Worm (Caenorhabditis elegans) whole organism, L4 larva: Measurements from ENCODE around the gene csn-5.

Experiments used
- D1046.2 ChIP-seq: fragments of 200-800 bp; sonication (Bioruptor generic); IDR thresholded peaks from 2 replicates; pipeline ENCODE4 v1.3.6; 2022; ENCODE audit warnings: missing genetic modification characterization, missing compliant biosample characterization
- F44E2.7 ChIP-seq: fragments of 200-800 bp; sonication (Bioruptor generic); IDR thresholded peaks from 2 replicates; pipeline ENCODE4 v2.1.2; 2022; ENCODE audit warnings: missing genetic modification characterization, missing compliant biosample characterization
- T26A8.4 ChIP-seq: fragments of 200-800 bp; sonication (Bioruptor generic); IDR thresholded peaks from 2 replicates; pipeline ENCODE4 v1.3.6; 2022; ENCODE audit warnings: missing genetic modification characterization, missing compliant biosample characterization
- Y105C5A.15 ChIP-seq: fragments of 200-800 bp; sonication (Bioruptor generic); IDR thresholded peaks from 2 replicates; pipeline ENCODE4 v1.3.6; 2022; ENCODE audit warnings: missing genetic modification characterization, missing compliant biosample characterization
- Y5F2A.4 ChIP-seq: fragments of 200-800 bp; sonication (Bioruptor generic); optimal IDR thresholded peaks from 2 replicates; lab custom pipeline; 2018; ENCODE audit warnings: mild to moderate bottlenecking, missing genetic modification characterization, missing compliant biosample characterization
- Y75B8A.6 ChIP-seq: fragments of 200-800 bp; sonication (Bioruptor generic); IDR thresholded peaks from 2 replicates; pipeline ENCODE4 v1.3.6; 2022; ENCODE audit warnings: missing genetic modification reagents, missing genetic modification characterization, missing compliant biosample characterization
- ZK337.2 ChIP-seq: fragments of 200-800 bp; sonication (Bioruptor generic); IDR thresholded peaks from 2 replicates; pipeline ENCODE4 v1.3.6; 2022; ENCODE audit warnings: missing genetic modification reagents, missing genetic modification characterization, missing compliant biosample characterization
- ama-1 ChIP-seq: fragments of 150-350 bp; optimal IDR thresholded peaks from 2 replicates; lab custom pipeline; 2014; ENCODE audit warnings: inconsistent platforms, mixed read lengths
- ceh-20 ChIP-seq: fragments of 200-800 bp; sonication (Bioruptor generic); IDR thresholded peaks from 2 replicates; pipeline ENCODE4 v1.3.6; 2022; ENCODE audit warnings: missing genetic modification reagents, missing genetic modification characterization, missing compliant biosample characterization
- ces-1 ChIP-seq: fragments of 150-350 bp; sonication (generic microtip); optimal IDR thresholded peaks from 4 replicates; lab custom pipeline; 2014; ENCODE audit warnings: missing biosample characterization, missing genetic modification reagents, missing genetic modification characterization
- daf-12 ChIP-seq: fragments of 150-350 bp; optimal IDR thresholded peaks from 2 replicates; lab custom pipeline; 2014; ENCODE audit warnings: missing biosample characterization, missing genetic modification reagents, missing genetic modification characterization
- daf-19 ChIP-seq: fragments of 200-800 bp; sonication (Bioruptor generic); conservative IDR thresholded peaks from 2 replicates; pipeline ENCODE4 v1.3.6; 2022; ENCODE audit warnings: missing genetic modification characterization, missing compliant biosample characterization
- dmd-6 ChIP-seq: fragments of 200-800 bp; sonication (Bioruptor generic); IDR thresholded peaks from 2 replicates; pipeline ENCODE4 v1.3.6; 2022; ENCODE audit warnings: missing genetic modification reagents, missing genetic modification characterization, missing compliant biosample characterization
- dmd-8 ChIP-seq: fragments of 200-800 bp; sonication (Bioruptor generic); IDR thresholded peaks from 2 replicates; pipeline ENCODE4 v1.3.6; 2022; ENCODE audit warnings: missing genetic modification characterization, missing compliant biosample characterization
- dpl-1 ChIP-seq: fragments of 150-350 bp; optimal IDR thresholded peaks from 2 replicates; lab custom pipeline; 2014; ENCODE audit warnings: missing biosample characterization, missing genetic modification reagents, missing genetic modification characterization
- duxl-1 ChIP-seq: sonication (generic microtip); optimal IDR thresholded peaks from 2 replicates; lab custom pipeline; 2016; ENCODE audit warnings: mild to moderate bottlenecking, missing genetic modification characterization, moderate library complexity, missing compliant biosample characterization; ENCODE audit not compliant: poor library complexity
- egl-27 ChIP-seq: sonication (generic microtip); optimal IDR thresholded peaks from 3 replicates; lab custom pipeline; 2017; ENCODE audit warnings: missing biosample characterization, missing genetic modification reagents, missing genetic modification characterization
- egl-43 ChIP-seq: fragments of 200-800 bp; sonication (Bioruptor generic); IDR thresholded peaks from 2 replicates; pipeline ENCODE4 v1.3.6; 2022; ENCODE audit warnings: missing genetic modification reagents, missing genetic modification characterization, missing compliant biosample characterization
- fos-1 ChIP-seq: fragments of 150-350 bp; optimal IDR thresholded peaks from 2 replicates; lab custom pipeline; 2014; ENCODE audit warnings: missing biosample characterization, missing genetic modification characterization
- hmg-1.1 ChIP-seq: fragments of 200-800 bp; sonication (Bioruptor generic); IDR thresholded peaks from 2 replicates; pipeline ENCODE4 v1.3.6; 2022; ENCODE audit warnings: missing genetic modification reagents, missing genetic modification characterization, missing compliant biosample characterization
- lin-1 ChIP-seq: fragments of 200-800 bp; sonication (Bioruptor generic); IDR thresholded peaks from 2 replicates; pipeline ENCODE4 v1.3.6; 2022; ENCODE audit warnings: missing genetic modification reagents, missing genetic modification characterization, missing compliant biosample characterization
- lin-15B ChIP-seq: fragments of 150-350 bp; sonication (generic microtip); optimal IDR thresholded peaks from 3 replicates; lab custom pipeline; 2014; ENCODE audit warnings: missing biosample characterization, missing genetic modification characterization
- lin-29 ChIP-seq: fragments of 200-800 bp; sonication (Bioruptor generic); IDR thresholded peaks from 2 replicates; pipeline ENCODE4 v1.3.6; 2022; ENCODE audit warnings: missing genetic modification reagents, missing genetic modification characterization, missing compliant biosample characterization
- lin-38 ChIP-seq: fragments of 200-800 bp; sonication (Bioruptor generic); IDR thresholded peaks from 2 replicates; pipeline ENCODE4 v1.3.6; 2022; ENCODE audit warnings: missing genetic modification reagents, missing genetic modification characterization, missing compliant biosample characterization
- lin-39 ChIP-seq: fragments of 150-350 bp; optimal IDR thresholded peaks from 2 replicates; lab custom pipeline; 2014; ENCODE audit warnings: missing biosample characterization, missing genetic modification reagents, missing genetic modification characterization
- lsy-2 ChIP-seq, 2 experiments: fragments of 150-350 bp in 1 of 2; sonication (generic microtip) in 1 of 2; optimal IDR thresholded peaks; 2 replicates each; lab custom pipeline; 2014 to 2017; ENCODE audit warnings: missing biosample characterization in 2 of 2, missing genetic modification characterization in 2 of 2
- madf-5 ChIP-seq, 2 experiments: fragments of 200-800 bp; sonication (Bioruptor generic); IDR thresholded peaks; 2 replicates each; pipeline ENCODE4 v1.3.6; 2022; ENCODE audit warnings: missing compliant biosample characterization in 2 of 2, missing genetic modification characterization in 2 of 2
- madf-9 ChIP-seq: fragments of 200-800 bp; sonication (Bioruptor generic); conservative IDR thresholded peaks from 2 replicates; pipeline ENCODE4 v1.3.6; 2022; ENCODE audit warnings: missing genetic modification reagents, missing genetic modification characterization, missing compliant biosample characterization
- mdl-1 ChIP-seq, 2 experiments: fragments of 150-350 bp in 1 of 2; sonication (generic microtip) in 1 of 2; optimal IDR thresholded peaks; 2 replicates each; lab custom pipeline; 2014 to 2017; ENCODE audit warnings: missing biosample characterization in 2 of 2, missing genetic modification characterization in 2 of 2
- mdt-29 ChIP-seq: fragments of 200-800 bp; sonication (Bioruptor generic); IDR thresholded peaks from 2 replicates; pipeline ENCODE4 v1.3.6; 2022; ENCODE audit warnings: missing genetic modification reagents, missing genetic modification characterization, missing compliant biosample characterization
- mxl-3 ChIP-seq: fragments of 200-800 bp; sonication (Bioruptor generic); optimal IDR thresholded peaks from 2 replicates; lab custom pipeline; 2018; ENCODE audit warnings: mild to moderate bottlenecking, missing genetic modification characterization, missing compliant biosample characterization
- nhr-10 ChIP-seq: fragments of 150-350 bp; optimal IDR thresholded peaks from 2 replicates; lab custom pipeline; 2014; ENCODE audit warnings: missing biosample characterization, missing genetic modification characterization
- nhr-102 ChIP-seq: sonication (generic microtip); optimal IDR thresholded peaks from 2 replicates; lab custom pipeline; 2016; ENCODE audit warnings: mild to moderate bottlenecking, missing genetic modification characterization, moderate library complexity, missing compliant biosample characterization
- nhr-28 ChIP-seq: fragments of 150-350 bp; optimal IDR thresholded peaks from 2 replicates; lab custom pipeline; 2014; ENCODE audit warnings: missing biosample characterization, missing genetic modification characterization
- nhr-41 ChIP-seq: fragments of 200-800 bp; sonication (Bioruptor generic); IDR thresholded peaks from 2 replicates; pipeline ENCODE4 v1.3.6; 2022; ENCODE audit warnings: missing genetic modification reagents, missing genetic modification characterization, missing compliant biosample characterization
- nhr-6 ChIP-seq: fragments of 150-350 bp; optimal IDR thresholded peaks from 2 replicates; lab custom pipeline; 2014; ENCODE audit warnings: missing biosample characterization, missing genetic modification characterization
- pha-4 ChIP-seq, 2 experiments: fragments of 150-350 bp in 1 of 2; fragments of 200-800 bp in 1 of 2; sonication (Bioruptor generic) in 1 of 2; IDR thresholded peaks in 1 of 2; optimal IDR thresholded peaks in 1 of 2; 2 replicates each; pipeline versions ENCODE4 v1.3.6 to Lab custom; 2014 to 2022; ENCODE audit warnings: missing genetic modification characterization in 2 of 2, missing genetic modification reagents in 2 of 2, missing biosample characterization in 1 of 2, missing compliant biosample characterization in 1 of 2
- rbr-2 ChIP-seq: sonication (generic microtip); optimal IDR thresholded peaks from 2 replicates; lab custom pipeline; 2016; ENCODE audit warnings: missing genotype, missing genetic modification characterization, missing compliant biosample characterization
- saeg-2 ChIP-seq: fragments of 200-800 bp; sonication (Bioruptor generic); IDR thresholded peaks from 2 replicates; pipeline ENCODE4 v1.3.6; 2022; ENCODE audit warnings: missing genetic modification reagents, missing genetic modification characterization, missing compliant biosample characterization
- sdz-12 ChIP-seq: fragments of 200-800 bp; sonication (Bioruptor generic); optimal IDR thresholded peaks from 2 replicates; lab custom pipeline; 2018; ENCODE audit warnings: mild to moderate bottlenecking, missing genetic modification characterization, missing compliant biosample characterization
- unc-130 ChIP-seq: sonication (generic microtip); optimal IDR thresholded peaks from 2 replicates; lab custom pipeline; 2016; ENCODE audit warnings: missing genetic modification reagents, missing genetic modification characterization, missing compliant biosample characterization
- unc-62 ChIP-seq, 3 experiments: fragments of 150-350 bp in 1 of 3; sonication (generic microtip); optimal IDR thresholded peaks in 2 of 3; peaks in 1 of 3; 1 replicate in 1 of 3; 2 replicates in 2 of 3; lab custom pipeline; 2014 to 2017; ENCODE audit warnings: missing biosample characterization in 3 of 3, missing genetic modification characterization in 3 of 3, missing genetic modification reagents in 3 of 3, missing genotype in 1 of 3
- vab-7 ChIP-seq: fragments of 200-800 bp; sonication (Bioruptor generic); IDR thresholded peaks from 2 replicates; pipeline ENCODE4 v1.3.6; 2022; ENCODE audit warnings: missing genetic modification reagents, missing genetic modification characterization, missing compliant biosample characterization
- zag-1 ChIP-seq: fragments of 150-350 bp; optimal IDR thresholded peaks from 2 replicates; lab custom pipeline; 2014; ENCODE audit warnings: missing biosample characterization, missing genetic modification characterization
- zip-11 ChIP-seq: fragments of 200-800 bp; sonication (Bioruptor generic); IDR thresholded peaks from 2 replicates; pipeline ENCODE4 v1.3.6; 2022; ENCODE audit warnings: missing genetic modification characterization, missing compliant biosample characterization
- zip-2 ChIP-seq: fragments of 150-350 bp; optimal IDR thresholded peaks from 2 replicates; lab custom pipeline; 2014; ENCODE audit warnings: missing biosample characterization, missing genetic modification characterization
- ztf-11 ChIP-seq: fragments of 150-350 bp; optimal IDR thresholded peaks from 2 replicates; lab custom pipeline; 2014; ENCODE audit warnings: missing biosample characterization, missing genetic modification characterization
- ztf-7 ChIP-seq: fragments of 150-350 bp; optimal IDR thresholded peaks from 2 replicates; lab custom pipeline; 2014; ENCODE audit warnings: missing biosample characterization, missing genetic modification characterization

The csn-5 gene

ce11 chrIV:5604465-5604864 lies 44.9 kb upstream of the csn-5 start (continued):
- no peak for TF ChIP-seq Y5F2A.4 (GFP tag; lab: Kevin White, UChicago)
- TF ChIP-seq zag-1: no peak
- TF ChIP-seq saeg-2 (GFP tag; lab: Robert Waterston, UW): 0 out of 2 replicates have a peak, but pooled peaks have one; percentile 55
- no peak for TF ChIP-seq Y105C5A.15 (GFP tag; lab: Robert Waterston, UW)
- TF ChIP-seq lin-39 (tag; lab: Kevin White, UChicago): no peak
- TF ChIP-seq madf-9 (GFP tag; lab: Robert Waterston, UW): no peak
- no peak for TF ChIP-seq lin-29 (GFP tag; lab: Robert Waterston, UW)
- no peak for TF ChIP-seq ceh-20 (GFP tag; lab: Robert Waterston, UW)
- TF ChIP-seq ama-1: peak; percentile 72
- no peak for TF ChIP-seq Y75B8A.6
- no peak for TF ChIP-seq dmd-8 (GFP tag; lab: Robert Waterston, UW)
- TF ChIP-seq unc-62 (GFP tag; optimal IDR thresholded peaks at IDR 0.05 in 1 of 2; lab: Kevin White, UChicago): peak in 1 of 2 experiments; percentile 67
- no peak for TF ChIP-seq unc-62 (tag; optimal IDR thresholded peaks at IDR 0.05; lab: Kevin White, UChicago)
- no peak for TF ChIP-seq madf-5 (GFP tag; IDR thresholded peaks at IDR 0.05; lab: Robert Waterston, UW)
- no peak for TF ChIP-seq ces-1
- 0 out of 2 replicates have a peak, but pooled peaks have one; percentile 22 for TF ChIP-seq hmg-1.1 (GFP tag; lab: Robert Waterston, UW)
- no peak for TF ChIP-seq lin-15B (tag; lab: Kevin White, UChicago)
- TF ChIP-seq daf-12 (tag; lab: Kevin White, UChicago): no peak

ce11 chrIV:5605225-5605624 lies 44.1 kb upstream of the csn-5 start:
- peak; percentile 71 for TF ChIP-seq nhr-28 (tag; lab: Kevin White, UChicago)
- TF ChIP-seq F44E2.7 (GFP tag; lab: Robert Waterston, UW): no peak
- no peak for TF ChIP-seq Y105C5A.15 (GFP tag; lab: Robert Waterston, UW)
- TF ChIP-seq ztf-7: no peak
- no peak for TF ChIP-seq fos-1
- no peak for TF ChIP-seq ztf-11 (tag; lab: Kevin White, UChicago)
- TF ChIP-seq sdz-12 (GFP tag; lab: Kevin White, UChicago): no peak
- no peak for TF ChIP-seq mdt-29 (GFP tag; lab: Robert Waterston, UW)
- no peak for TF ChIP-seq mxl-3 (GFP tag; lab: Kevin White, UChicago)
- TF ChIP-seq dmd-6 (GFP tag; lab: Robert Waterston, UW): peak; percentile 20; the same call in 1 of the 2 replicates
- TF ChIP-seq daf-19 (GFP tag; lab: Robert Waterston, UW): no peak
- no peak for TF ChIP-seq vab-7 (GFP tag; lab: Robert Waterston, UW)
- no peak; the same call in 1 of the 2 replicates for TF ChIP-seq pha-4 (GFP tag; IDR thresholded peaks at IDR 0.05; lab: Robert Waterston, UW)
- TF ChIP-seq pha-4 (tag; optimal IDR thresholded peaks at IDR 0.05; lab: Kevin White, UChicago): peak; percentile 30
- TF ChIP-seq unc-130: no peak
- TF ChIP-seq mdl-1 (tag; optimal IDR thresholded peaks at IDR 0.05; lab: Kevin White, UChicago): peak in 1 of 2 experiments; percentile 61
- no peak for TF ChIP-seq D1046.2 (GFP tag; lab: Robert Waterston, UW)
- TF ChIP-seq unc-62 (GFP tag; optimal IDR thresholded peaks at IDR 0.05 in 1 of 2; lab: Kevin White, UChicago): no peak
- TF ChIP-seq unc-62 (tag; optimal IDR thresholded peaks at IDR 0.05; lab: Kevin White, UChicago): no peak
- no peak for TF ChIP-seq egl-43 (GFP tag; lab: Robert Waterston, UW)
- TF ChIP-seq hmg-1.1 (GFP tag; lab: Robert Waterston, UW): no peak
- TF ChIP-seq Y75B8A.6: no peak
- no peak for TF ChIP-seq nhr-10 (tag; lab: Kevin White, UChicago)
- TF ChIP-seq duxl-1 (tag; lab: Kevin White, UChicago): no peak
- no peak for TF ChIP-seq madf-9 (GFP tag; lab: Robert Waterston, UW)
- TF ChIP-seq ces-1: no peak
- peak; percentile 70 for TF ChIP-seq nhr-6 (tag; lab: Kevin White, UChicago)
- TF ChIP-seq egl-27: no peak
- TF ChIP-seq rbr-2: no peak
- no peak for TF ChIP-seq zip-11 (GFP tag; lab: Robert Waterston, UW)
- TF ChIP-seq Y5F2A.4 (GFP tag; lab: Kevin White, UChicago): no peak
- no peak for TF ChIP-seq lin-39 (tag; lab: Kevin White, UChicago)
- no peak for TF ChIP-seq lin-38 (GFP tag; lab: Robert Waterston, UW)
- no peak for TF ChIP-seq ZK337.2 (GFP tag; lab: Robert Waterston, UW)
- no peak for TF ChIP-seq nhr-41
- no peak for TF ChIP-seq T26A8.4 (GFP tag; lab: Robert Waterston, UW)
- TF ChIP-seq nhr-102: no peak
- TF ChIP-seq lsy-2 (tag; optimal IDR thresholded peaks at IDR 0.05; lab: Kevin White, UChicago): no peak
- TF ChIP-seq ama-1: peak; percentile 40
- TF ChIP-seq zip-2 (tag; lab: Kevin White, UChicago): no peak
- TF ChIP-seq lin-1 (GFP tag; lab: Robert Waterston, UW): no peak
- no peak for TF ChIP-seq dpl-1 (GFP tag; lab: Kevin White, UChicago)
- no peak for TF ChIP-seq zag-1
